Worm (Caenorhabditis elegans) whole organism, late embryonic: ENCODE data around the gene R09A8.2.
"Not testable (repeated sequence)": the region's sequence is repeated elsewhere in the genome, so short reads cannot be mapped to it uniquely, and the experiment has no call there.

Experiments used
- C38D4.7 ChIP-seq: fragments of 200-800 bp; sonication (Bioruptor generic); optimal IDR thresholded peaks from 2 replicates; lab custom pipeline; 2018; ENCODE audit warnings: mild to moderate bottlenecking, missing genetic modification characterization, moderate library complexity, missing compliant biosample characterization
- T23F11.4 ChIP-seq: fragments of 200-800 bp; sonication (Bioruptor generic); optimal IDR thresholded peaks from 2 replicates; lab custom pipeline; 2018; ENCODE audit warnings: mild to moderate bottlenecking, missing genetic modification characterization, missing compliant biosample characterization
- Y22D7AL.16 ChIP-seq: sonication (generic microtip); optimal IDR thresholded peaks from 2 replicates; lab custom pipeline; 2016; ENCODE audit warnings: missing genetic modification characterization, missing compliant biosample characterization
- ceh-18 ChIP-seq: sonication (generic microtip); optimal IDR thresholded peaks from 2 replicates; lab custom pipeline; 2016; ENCODE audit warnings: missing genetic modification characterization, missing compliant biosample characterization
- ceh-19 ChIP-seq: fragments of 200-800 bp; sonication (Bioruptor generic); optimal IDR thresholded peaks from 2 replicates; lab custom pipeline; 2018; ENCODE audit warnings: mild to moderate bottlenecking, missing genetic modification characterization, missing compliant biosample characterization
- ceh-22 ChIP-seq: sonication (generic microtip); optimal IDR thresholded peaks from 2 replicates; lab custom pipeline; 2017; ENCODE audit warnings: missing biosample characterization, missing genetic modification characterization
- ceh-30 ChIP-seq: fragments of 150-350 bp; optimal IDR thresholded peaks from 2 replicates; lab custom pipeline; 2014; ENCODE audit warnings: missing biosample characterization, missing genetic modification characterization
- ceh-31 ChIP-seq: sonication (generic microtip); optimal IDR thresholded peaks from 2 replicates; lab custom pipeline; 2016; ENCODE audit warnings: missing genetic modification characterization, missing compliant biosample characterization
- ceh-34 ChIP-seq: sonication (generic microtip); optimal IDR thresholded peaks from 2 replicates; lab custom pipeline; 2016; ENCODE audit warnings: mild to moderate bottlenecking, missing genetic modification characterization, missing compliant biosample characterization
- ceh-45 ChIP-seq: fragments of 200-800 bp; sonication (Bioruptor generic); IDR thresholded peaks from 2 replicates; pipeline ENCODE4 v1.3.6; 2022; ENCODE audit warnings: missing genetic modification reagents, missing genetic modification characterization, missing compliant biosample characterization
- ceh-6 ChIP-seq: fragments of 200-800 bp; sonication (Bioruptor generic); optimal IDR thresholded peaks from 2 replicates; lab custom pipeline; 2018; ENCODE audit warnings: mild to moderate bottlenecking, missing genetic modification characterization, missing compliant biosample characterization
- dmd-4 ChIP-seq: sonication (generic microtip); optimal IDR thresholded peaks from 2 replicates; lab custom pipeline; 2016; ENCODE audit warnings: borderline replicate concordance, missing genetic modification characterization, missing compliant biosample characterization
- elt-2 ChIP-seq: sonication (generic microtip); optimal IDR thresholded peaks from 2 replicates; lab custom pipeline; 2016; ENCODE audit warnings: missing genetic modification reagents, missing genetic modification characterization, missing compliant biosample characterization
- elt-4 ChIP-seq: sonication (generic microtip); optimal IDR thresholded peaks from 2 replicates; lab custom pipeline; 2016; ENCODE audit warnings: missing genetic modification characterization, missing compliant biosample characterization
- fkh-10 ChIP-seq: fragments of 150-350 bp; optimal IDR thresholded peaks from 2 replicates; lab custom pipeline; 2014; ENCODE audit warnings: missing biosample characterization, missing genetic modification reagents, missing genetic modification characterization
- hlh-15 ChIP-seq: sonication (generic microtip); optimal IDR thresholded peaks from 2 replicates; lab custom pipeline; 2016; ENCODE audit warnings: missing genetic modification characterization, missing compliant biosample characterization
- hlh-30 ChIP-seq: sonication (generic microtip); optimal IDR thresholded peaks from 2 replicates; lab custom pipeline; 2017; ENCODE audit warnings: antibody characterized with exemption, missing genetic modification characterization, missing compliant biosample characterization; ENCODE audit not compliant: insufficient read depth
- hlh-6 ChIP-seq: sonication (generic microtip); optimal IDR thresholded peaks from 2 replicates; lab custom pipeline; 2016; ENCODE audit warnings: missing genotype, missing genetic modification characterization, missing compliant biosample characterization
- hlh-8 ChIP-seq: sonication (generic microtip); optimal IDR thresholded peaks from 2 replicates; lab custom pipeline; 2016; ENCODE audit warnings: missing genotype, missing genetic modification characterization, missing compliant biosample characterization
- lin-11 ChIP-seq: fragments of 200-800 bp; sonication (Bioruptor generic); optimal IDR thresholded peaks from 2 replicates; lab custom pipeline; 2018; ENCODE audit warnings: mild to moderate bottlenecking, missing genetic modification characterization, missing compliant biosample characterization
- nhr-11 ChIP-seq: fragments of 150-350 bp; optimal IDR thresholded peaks from 2 replicates; lab custom pipeline; 2014; ENCODE audit warnings: missing biosample characterization, missing genetic modification characterization
- pat-9 ChIP-seq: fragments of 200-800 bp; sonication (Bioruptor generic); optimal IDR thresholded peaks from 2 replicates; lab custom pipeline; 2018; ENCODE audit warnings: mild to moderate bottlenecking, missing genetic modification characterization, moderate library complexity, missing compliant biosample characterization
- pax-1 ChIP-seq: fragments of 150-350 bp; optimal IDR thresholded peaks from 2 replicates; lab custom pipeline; 2014; ENCODE audit warnings: missing biosample characterization, missing genetic modification characterization
- pha-4 ChIP-seq: fragments of 150-350 bp; optimal IDR thresholded peaks from 2 replicates; lab custom pipeline; 2018; ENCODE audit warnings: missing biosample characterization, missing genetic modification reagents, missing genetic modification characterization
- pqm-1 ChIP-seq: sonication (generic microtip); optimal IDR thresholded peaks from 2 replicates; lab custom pipeline; 2016; ENCODE audit warnings: missing genetic modification characterization, missing compliant biosample characterization
- rnt-1 ChIP-seq: sonication (generic microtip); optimal IDR thresholded peaks from 2 replicates; lab custom pipeline; 2016; ENCODE audit warnings: missing genetic modification characterization, missing compliant biosample characterization
- sox-2 ChIP-seq: fragments of 200-800 bp; sonication (Bioruptor generic); IDR thresholded peaks from 2 replicates; pipeline ENCODE4 v1.3.6; 2022; ENCODE audit warnings: missing genetic modification reagents, missing genetic modification characterization, missing compliant biosample characterization
- syd-9 ChIP-seq: sonication (generic microtip); optimal IDR thresholded peaks from 2 replicates; lab custom pipeline; 2016; ENCODE audit warnings: mild to moderate bottlenecking, missing genetic modification characterization, moderate library complexity, missing compliant biosample characterization
- unc-55 ChIP-seq: sonication (generic microtip); optimal IDR thresholded peaks from 2 replicates; lab custom pipeline; 2017; ENCODE audit warnings: missing biosample characterization, missing genetic modification reagents, missing genetic modification characterization

R09A8.2 gene

ce11 chrX:12595217-12595616 lies 24.0 kb upstream of the R09A8.2 start:
- TF ChIP-seq sox-2 (no peak), hlh-15 (tag; lab: Kevin White, UChicago) (no peak), ceh-6 (GFP tag; lab: Kevin White, UChicago) (no peak), hlh-30 (tag; lab: Kevin White, UChicago) (no peak), ceh-34 (tag; lab: Kevin White, UChicago) (no peak), ceh-22 (tag; lab: Kevin White, UChicago) (no peak), nhr-11 (tag; lab: Kevin White, UChicago) (no peak), ceh-18 (tag; lab: Kevin White, UChicago) (no peak), syd-9 (tag; lab: Kevin White, UChicago) (no peak), pha-4 (no peak), fkh-10 (no peak)
- TF ChIP-seq, all 69 proteins: peak for 0

DNA sequence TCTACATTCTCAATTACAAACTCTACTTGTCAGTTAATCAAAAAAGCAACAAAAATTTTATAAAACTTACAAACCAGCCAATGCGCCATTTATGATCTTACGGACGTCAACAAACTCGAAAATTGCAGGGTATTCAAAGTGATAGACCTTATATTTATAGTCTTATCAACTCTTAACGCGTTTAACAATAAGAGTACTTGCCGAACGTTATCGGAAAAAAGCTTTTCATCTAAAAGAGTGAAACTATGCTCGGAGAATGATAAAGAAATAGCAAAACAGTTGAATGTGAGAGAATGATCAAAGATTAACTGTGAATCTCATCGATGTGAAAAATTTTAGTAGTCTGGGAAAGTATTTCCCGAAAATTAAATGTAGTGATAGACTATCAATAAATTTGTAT lies 23.3 kb upstream of the R09A8.2 start:
- TF ChIP-seq elt-2 (tag; lab: Kevin White, UChicago) = peak; percentile 11
- no peak for TF ChIP-seq pax-1 (tag; lab: Kevin White, UChicago)

- TF ChIP-seq pqm-1 (tag; lab: Kevin White, UChicago) (no peak), rnt-1 (tag; lab: Kevin White, UChicago) (no peak), unc-55 (GFP tag; lab: Kevin White, UChicago) (no peak), dmd-4 (tag; lab: Kevin White, UChicago) (no peak), nhr-11 (tag; lab: Kevin White, UChicago) (no peak), hlh-6 (tag; lab: Kevin White, UChicago) (no peak), pat-9 (tag; lab: Kevin White, UChicago) (no peak), ceh-34 (tag; lab: Kevin White, UChicago) (no peak), Y22D7AL.16 (tag; lab: Kevin White, UChicago) (no peak), hlh-15 (tag; lab: Kevin White, UChicago) (no peak), C38D4.7 (GFP tag; lab: Kevin White, UChicago) (no peak), ceh-45 (no peak)
Observed at ce11 chrX:12596868-12597267, 22.4 kb upstream of the R09A8.2 start, which contains the start of gene T24D5.4. TSS of gene T24D5.4 (plus strand) at chrX:12597168.

ce11 chrX:12602611-12603010 lies 16.7 kb upstream of the R09A8.2 start:
- TF ChIP-seq ceh-30 (tag; lab: Kevin White, UChicago) (no peak), pax-1 (tag; lab: Kevin White, UChicago) (no peak), elt-4 (tag; lab: Kevin White, UChicago) (no peak), T23F11.4 (GFP tag; lab: Kevin White, UChicago) (no peak), ceh-19 (GFP tag; lab: Kevin White, UChicago) (no peak), nhr-11 (tag; lab: Kevin White, UChicago) (no peak), ceh-22 (tag; lab: Kevin White, UChicago) (no peak), lin-11 (tag; lab: Kevin White, UChicago) (no peak), ceh-31 (no peak), hlh-8 (tag; lab: Kevin White, UChicago) (no peak)

- no peak for TF ChIP-seq syd-9 (tag; lab: Kevin White, UChicago)
Observed at ce11 chrX:12603322-12603984, 15.8 kb upstream of the R09A8.2 start, which contains the start of the genes T24D5.6 and R09A8.9. TSS of gene T24D5.6 (plus strand) at chrX:12603622. TSS of gene R09A8.9 (plus strand) at chrX:12603934.

- TF ChIP-seq fkh-10; C38D4.7 (GFP tag; lab: Kevin White, UChicago); hlh-8 (tag; lab: Kevin White, UChicago): not testable (repeated sequence)
Observed at ce11 chrX:12613451-12613850, 5.8 kb upstream of the R09A8.2 start, which contains the start of gene R09A8.1. TSS of gene R09A8.1 (plus strand) at chrX:12613751.
